Fruit fly (Drosophila melanogaster) whole organism, embryonic: Measurements from ENCODE around the gene amos.

ENCODE experiments used
- Atf6 ChIP-seq: fragments of 200-800 bp; sonication (Bioruptor generic); IDR thresholded peaks from 2 replicates; pipeline ENCODE4 v1.3.6; 2022; ENCODE audit warnings: missing biosample characterization, missing genetic modification characterization
- Awh ChIP-seq: fragments of 200-800 bp; sonication (Bioruptor generic); IDR thresholded peaks from 2 replicates; pipeline ENCODE4, ENCODE4 v1.3.6; 2022; ENCODE audit warnings: missing biosample characterization, missing genetic modification characterization
- CG1024 ChIP-seq: fragments of 200-800 bp; sonication (Bioruptor generic); IDR thresholded peaks from 2 replicates; pipeline ENCODE4 v1.3.6; 2022; ENCODE audit warnings: missing biosample characterization, missing genetic modification characterization
- CG10565 ChIP-seq: fragments of 200-800 bp; sonication (Bioruptor generic); optimal IDR thresholded peaks from 3 replicates; lab custom pipeline; 2016; ENCODE audit warnings: missing biosample characterization, mild to moderate bottlenecking, missing genetic modification characterization
- CG11093 ChIP-seq: fragments of 200-800 bp; sonication (Bioruptor generic); IDR thresholded peaks from 3 replicates; pipeline ENCODE4 v1.3.6; 2022; ENCODE audit warnings: missing biosample characterization, missing genetic modification characterization
- CG11504 ChIP-seq: fragments of 200-800 bp; sonication (Bioruptor generic); optimal IDR thresholded peaks from 3 replicates; lab custom pipeline; 2019; ENCODE audit warnings: missing biosample characterization, mild to moderate bottlenecking, missing genetic modification characterization, moderate library complexity
- CG13296 ChIP-seq: fragments of 200-800 bp; sonication (Bioruptor generic); optimal IDR thresholded peaks from 3 replicates; lab custom pipeline; 2018; ENCODE audit warnings: missing biosample characterization, mild to moderate bottlenecking, missing genetic modification characterization
- CG1529 ChIP-seq: fragments of 200-800 bp; sonication (Bioruptor generic); optimal IDR thresholded peaks from 3 replicates; lab custom pipeline; 2018; ENCODE audit warnings: missing biosample characterization, missing genetic modification characterization
- CG17328 ChIP-seq: fragments of 200-800 bp; sonication (Bioruptor generic); IDR thresholded peaks from 2 replicates; pipeline ENCODE4 v1.3.6; 2022; ENCODE audit warnings: missing biosample characterization, missing genetic modification characterization
- CG1832 ChIP-seq: fragments of 200-800 bp; sonication (Bioruptor generic); optimal IDR thresholded peaks from 2 replicates; lab custom pipeline; 2017; ENCODE audit warnings: missing biosample characterization, mild to moderate bottlenecking, missing genetic modification characterization, inconsistent platforms
- CG18619 ChIP-seq: fragments of 200-800 bp; sonication (Bioruptor generic); optimal IDR thresholded peaks from 3 replicates; lab custom pipeline; 2017; ENCODE audit warnings: missing biosample characterization, mild to moderate bottlenecking, missing genetic modification characterization
- CG30403 ChIP-seq: fragments of 200-800 bp; sonication (Bioruptor generic); optimal IDR thresholded peaks from 3 replicates; lab custom pipeline; 2016; ENCODE audit warnings: missing biosample characterization, missing genetic modification characterization
- CG3065 ChIP-seq: fragments of 200-800 bp; sonication (Bioruptor generic); optimal IDR thresholded peaks from 2 replicates; lab custom pipeline; 2016; ENCODE audit warnings: missing biosample characterization, missing genetic modification characterization
- CG3726 ChIP-seq: fragments of 200-800 bp; sonication (Bioruptor generic); IDR thresholded peaks from 3 replicates; pipeline ENCODE4, ENCODE4 v1.3.6; 2022; ENCODE audit warnings: missing biosample characterization, missing genetic modification characterization
- CG5953 ChIP-seq: fragments of 200-800 bp; sonication (Bioruptor generic); IDR thresholded peaks from 2 replicates; pipeline ENCODE4 v1.3.6; 2022; ENCODE audit warnings: missing biosample characterization, missing genetic modification characterization
- CG6854 ChIP-seq: fragments of 200-800 bp; sonication (Bioruptor generic); optimal IDR thresholded peaks from 3 replicates; lab custom pipeline; 2017; ENCODE audit warnings: missing biosample characterization, mild to moderate bottlenecking, missing genetic modification characterization
- D19B ChIP-seq: fragments of 200-800 bp; sonication (Bioruptor generic); optimal IDR thresholded peaks from 2 replicates; lab custom pipeline; 2017; ENCODE audit warnings: missing biosample characterization, mild to moderate bottlenecking, missing genetic modification characterization
- Dll ChIP-seq: fragments of 200-800 bp; sonication (Bioruptor generic); IDR thresholded peaks from 4 replicates; pipeline ENCODE4 v1.3.6; 2022; ENCODE audit warnings: missing biosample characterization, missing genetic modification characterization; ENCODE audit not compliant: partially characterized antibody
- Dref ChIP-seq: fragments of 200-800 bp; sonication (Bioruptor generic); IDR thresholded peaks from 2 replicates; pipeline ENCODE4 v1.3.6; 2022; ENCODE audit warnings: missing biosample characterization, missing genetic modification characterization
- HLHmδ ChIP-seq: fragments of 200-800 bp; sonication (Bioruptor generic); optimal IDR thresholded peaks from 2 replicates; lab custom pipeline; 2018; ENCODE audit warnings: missing biosample characterization, mild to moderate bottlenecking, missing genetic modification characterization, moderate library complexity
- Hmx ChIP-seq: fragments of 200-800 bp; sonication (Bioruptor generic); optimal IDR thresholded peaks from 2 replicates; lab custom pipeline; 2016; ENCODE audit warnings: missing biosample characterization, missing genetic modification characterization
- Max ChIP-seq: fragments of 200-800 bp; sonication (Bioruptor generic); optimal IDR thresholded peaks from 2 replicates; lab custom pipeline; 2016; ENCODE audit warnings: missing biosample characterization, mild to moderate bottlenecking, missing genetic modification characterization
- NK7.1 ChIP-seq: fragments of 200-800 bp; sonication (Bioruptor generic); optimal IDR thresholded peaks from 3 replicates; lab custom pipeline; 2016; ENCODE audit warnings: missing biosample characterization, missing genetic modification characterization
- Neu2 ChIP-seq: fragments of 200-800 bp; sonication (Bioruptor generic); optimal IDR thresholded peaks from 3 replicates; lab custom pipeline; 2016; ENCODE audit warnings: missing biosample characterization, missing genetic modification characterization, borderline replicate concordance
- Nf-YA ChIP-seq: fragments of 200-800 bp; sonication (Bioruptor generic); IDR thresholded peaks from 2 replicates; pipeline ENCODE4 v1.3.6; 2022; ENCODE audit warnings: missing biosample characterization, missing genetic modification characterization
- Nf-YC ChIP-seq: fragments of 200-800 bp; optimal IDR thresholded peaks from 3 replicates; lab custom pipeline; 2019; ENCODE audit warnings: missing biosample characterization, mild to moderate bottlenecking, missing genetic modification characterization, moderate library complexity
- Sox102F ChIP-seq: fragments of 200-800 bp; sonication (Bioruptor generic); optimal IDR thresholded peaks from 2 replicates; lab custom pipeline; 2018; ENCODE audit warnings: missing biosample characterization, mild to moderate bottlenecking, missing genetic modification characterization, moderate library complexity
- Taf1 ChIP-seq: fragments of 200-800 bp; sonication (Bioruptor generic); IDR thresholded peaks from 2 replicates; pipeline ENCODE4 v1.3.6; 2022; ENCODE audit warnings: missing biosample characterization, missing genetic modification characterization
- Xrp1 ChIP-seq: fragments of 200-800 bp; sonication (Bioruptor generic); IDR thresholded peaks from 2 replicates; pipeline ENCODE4 v1.3.6; 2022; ENCODE audit warnings: missing biosample characterization, missing genetic modification characterization
- al ChIP-seq: fragments of 200-800 bp; sonication (Bioruptor generic); IDR thresholded peaks from 2 replicates; pipeline ENCODE4 v1.3.6; 2022; ENCODE audit warnings: missing biosample characterization, missing genetic modification characterization
- amos ChIP-seq: fragments of 200-800 bp; sonication (Bioruptor generic); IDR thresholded peaks from 2 replicates; pipeline ENCODE4 v1.3.6; 2022; ENCODE audit warnings: missing biosample characterization, missing genetic modification characterization; ENCODE audit not compliant: partially characterized antibody
- corto ChIP-seq: fragments of 200-800 bp; sonication (Bioruptor generic); optimal IDR thresholded peaks from 2 replicates; lab custom pipeline; 2016; ENCODE audit warnings: missing biosample characterization, mild to moderate bottlenecking, missing genetic modification characterization, moderate library complexity
- cwo ChIP-seq: fragments of 200-800 bp; sonication (Bioruptor generic); optimal IDR thresholded peaks from 3 replicates; lab custom pipeline; 2017; ENCODE audit warnings: missing biosample characterization, missing genetic modification characterization, mild to moderate bottlenecking, moderate library complexity, missing genetic modification reagents
- dmrt11E ChIP-seq: fragments of 200-800 bp; sonication (Bioruptor generic); optimal IDR thresholded peaks from 3 replicates; lab custom pipeline; 2018; ENCODE audit warnings: missing biosample characterization, mild to moderate bottlenecking, missing genetic modification characterization, moderate library complexity
- grau ChIP-seq: fragments of 200-800 bp; optimal IDR thresholded peaks from 3 replicates; lab custom pipeline; 2019; ENCODE audit warnings: missing biosample characterization, mild to moderate bottlenecking, missing genetic modification characterization, moderate library complexity
- hkb ChIP-seq, 2 experiments: fragments of 200-800 bp in 1 of 2; fragments of >200 bp in 1 of 2; sonication (Bioruptor generic) in 1 of 2; IDR thresholded peaks in 1 of 2; optimal IDR thresholded peaks in 1 of 2; 2 replicates each; pipeline versions ENCODE4 v1.3.6 to Lab custom; 2017 to 2022; ENCODE audit warnings: missing biosample characterization in 1 of 2, missing genetic modification characterization in 1 of 2
- ind ChIP-seq: fragments of 200-800 bp; sonication (Bioruptor generic); optimal IDR thresholded peaks from 3 replicates; lab custom pipeline; 2016; ENCODE audit warnings: missing biosample characterization, missing genetic modification characterization
- inv ChIP-seq: fragments of 200-800 bp; sonication (Bioruptor generic); IDR thresholded peaks from 2 replicates; pipeline ENCODE4 v1.3.6; 2022; ENCODE audit warnings: missing biosample characterization, missing genetic modification characterization; ENCODE audit not compliant: partially characterized antibody
- lilli ChIP-seq: fragments of 200-800 bp; sonication (Bioruptor generic); optimal IDR thresholded peaks from 3 replicates; lab custom pipeline; 2016; ENCODE audit warnings: missing biosample characterization, missing genetic modification characterization
- lov ChIP-seq, 2 experiments: fragments of 200-800 bp in 1 of 2; fragments of >200 bp in 1 of 2; sonication (Bioruptor generic) in 1 of 2; IDR thresholded peaks in 1 of 2; optimal IDR thresholded peaks in 1 of 2; 2 replicates in 1 of 2; 3 replicates in 1 of 2; pipeline versions ENCODE4 v1.3.6 to Lab custom; 2017 to 2022; ENCODE audit warnings: missing biosample characterization in 1 of 2, missing genetic modification characterization in 1 of 2
- org-1 ChIP-seq: fragments of 200-800 bp; sonication (Bioruptor generic); optimal IDR thresholded peaks from 2 replicates; lab custom pipeline; 2017; ENCODE audit warnings: missing biosample characterization, missing genetic modification characterization
- peb ChIP-seq: fragments of 200-800 bp; sonication (Bioruptor generic); IDR thresholded peaks from 2 replicates; pipeline ENCODE4 v1.3.6; 2022; ENCODE audit warnings: missing biosample characterization, missing genetic modification characterization
- phol ChIP-seq: fragments of 200-800 bp; sonication (Bioruptor generic); optimal IDR thresholded peaks from 3 replicates; lab custom pipeline; 2018; ENCODE audit warnings: missing biosample characterization, mild to moderate bottlenecking, missing genetic modification characterization, moderate library complexity
- sqz ChIP-seq: fragments of 200-800 bp; sonication (Bioruptor generic); optimal IDR thresholded peaks from 3 replicates; lab custom pipeline; 2018; ENCODE audit warnings: missing biosample characterization, mild to moderate bottlenecking, missing genetic modification characterization
- sr ChIP-seq: fragments of 200-800 bp; sonication (Bioruptor generic); IDR thresholded peaks from 3 replicates; pipeline ENCODE4 v1.3.6; 2022; ENCODE audit warnings: missing biosample characterization, missing genetic modification characterization
- tio ChIP-seq: fragments of 200-800 bp; sonication (Bioruptor generic); optimal IDR thresholded peaks from 2 replicates; lab custom pipeline; 2017; ENCODE audit warnings: missing biosample characterization, missing genetic modification characterization, inconsistent platforms
- twi ChIP-seq: fragments of 200-800 bp; optimal IDR thresholded peaks from 2 replicates; lab custom pipeline; 2019; ENCODE audit warnings: missing biosample characterization, mild to moderate bottlenecking, missing genetic modification characterization, moderate library complexity
- zen ChIP-seq: fragments of 200-800 bp; sonication (Bioruptor generic); optimal IDR thresholded peaks from 3 replicates; lab custom pipeline; 2018; ENCODE audit warnings: missing biosample characterization, mild to moderate bottlenecking, missing genetic modification characterization, moderate library complexity

The amos gene

dm6 chr2L:18566235-18567158 lies 30.2 kb downstream of the amos start (continued):
- TF ChIP-seq org-1 (GFP tag; lab: Kevin White, UChicago) (peak; percentile 47), lov (optimal IDR thresholded peaks at IDR 0.05; lab: Kevin White, UChicago) (no peak), lov (GFP tag; IDR thresholded peaks at IDR 0.05; lab: Robert Waterston, UW) (no peak), inv (GFP tag; lab: Robert Waterston, UW) (no peak), corto (GFP tag; lab: Kevin White, UChicago) (no peak), dmrt11E (tag; lab: Kevin White, UChicago) (peak; percentile 65), Atf6 (GFP tag; lab: Robert Waterston, UW) (no peak), Xrp1 (GFP tag; lab: Robert Waterston, UW) (peak; percentile 60; the same call in 1 of the 2 replicates), Awh (GFP tag; lab: Robert Waterston, UW) (0 out of 2 replicates have a peak, but pooled peaks have one; percentile 12), CG30403 (GFP tag; lab: Kevin White, UChicago) (peak; percentile 46), CG1024 (GFP tag; lab: Robert Waterston, UW) (no peak), twi (peak; percentile 56), Neu2 (GFP tag; lab: Kevin White, UChicago) (no peak), Taf1 (no peak), CG11093 (GFP tag; lab: Robert Waterston, UW) (no peak), CG11504 (peak; percentile 41), D19B (GFP tag; lab: Kevin White, UChicago) (peak; percentile 8), CG1529 (GFP tag; lab: Kevin White, UChicago) (peak; percentile 8), CG17328 (GFP tag; lab: Robert Waterston, UW) (no peak), Dref (GFP tag; lab: Robert Waterston, UW) (no peak), Sox102F (peak; percentile 58), peb (GFP tag; lab: Robert Waterston, UW) (no peak), CG18619 (no peak), HLHmδ (GFP tag; lab: Kevin White, UChicago) (no peak), hkb (optimal IDR thresholded peaks at IDR 0.05; lab: Kevin White, UChicago) (no peak), hkb (GFP tag; IDR thresholded peaks at IDR 0.05; lab: Robert Waterston, UW) (no peak), Hmx (GFP tag; lab: Kevin White, UChicago) (no peak), CG10565 (GFP tag; lab: Kevin White, UChicago) (no peak), sqz (GFP tag; lab: Kevin White, UChicago) (no peak), CG13296 (GFP tag; lab: Kevin White, UChicago) (no peak), CG6854 (GFP tag; lab: Kevin White, UChicago) (no peak), Max (peak; percentile 46), cwo (peak; percentile 14), Nf-YC (no peak), Dll (GFP tag; lab: Robert Waterston, UW) (no peak), Nf-YA (GFP tag; lab: Robert Waterston, UW) (no peak), CG1832 (GFP tag; lab: Kevin White, UChicago) (no peak), tio (peak; percentile 35), lilli (GFP tag; lab: Kevin White, UChicago) (peak; percentile 7), CG3726 (GFP tag; lab: Robert Waterston, UW) (no peak), grau (tag; lab: Kevin White, UChicago) (peak; percentile 77), NK7.1 (GFP tag; lab: Kevin White, UChicago) (no peak), ind (no peak), zen (tag; lab: Kevin White, UChicago) (no peak), CG3065 (GFP tag; lab: Kevin White, UChicago) (no peak), al (GFP tag; lab: Robert Waterston, UW) (no peak), CG5953 (GFP tag; lab: Robert Waterston, UW) (no peak), sr (GFP tag; lab: Robert Waterston, UW) (no peak), amos (GFP tag; lab: Robert Waterston, UW) (peak; percentile 38; the same call in 1 of the 2 replicates), phol (peak; percentile 3)
